Fruit fly (Drosophila melanogaster) whole organism, pupa: ENCODE measurements around the gene CG42613.
A peak's percentile ranks its signal among the peaks of the same experiment; 100 is the strongest.

Source experiments
- CG10348 ChIP-seq: fragments of 200-800 bp; sonication (Bioruptor generic); IDR thresholded peaks from 2 replicates; pipeline ENCODE4 v1.3.6; 2022; ENCODE audit warnings: missing biosample characterization, missing genetic modification characterization
- CG12605 ChIP-seq: fragments of 200-800 bp; sonication (Bioruptor generic); IDR thresholded peaks from 2 replicates; pipeline ENCODE4 v1.3.6; 2022; ENCODE audit warnings: missing biosample characterization, missing genetic modification characterization
- CG13204 ChIP-seq: fragments of 200-800 bp; sonication (Bioruptor generic); optimal IDR thresholded peaks from 2 replicates; lab custom pipeline; 2018; ENCODE audit warnings: missing biosample characterization, mild to moderate bottlenecking, missing genetic modification characterization, moderate library complexity
- CG14655 ChIP-seq: fragments of 200-800 bp; sonication (Bioruptor generic); optimal IDR thresholded peaks from 3 replicates; lab custom pipeline; 2017; ENCODE audit warnings: mild to moderate bottlenecking, missing biosample characterization, missing genetic modification reagents, missing genetic modification characterization
- CG15710 ChIP-seq: fragments of 200-800 bp; sonication (Bioruptor generic); optimal IDR thresholded peaks from 2 replicates; lab custom pipeline; 2018; ENCODE audit warnings: missing biosample characterization, mild to moderate bottlenecking, missing genetic modification characterization, moderate library complexity
- CG17806 ChIP-seq: fragments of 200-800 bp; sonication (Bioruptor generic); optimal IDR thresholded peaks from 2 replicates; lab custom pipeline; 2018; ENCODE audit warnings: missing biosample characterization, mild to moderate bottlenecking, missing genetic modification characterization, moderate library complexity
- CG32121 ChIP-seq: fragments of 200-800 bp; sonication (Bioruptor generic); IDR thresholded peaks from 2 replicates; pipeline ENCODE4 v1.3.6; 2022; ENCODE audit warnings: missing biosample characterization, missing genetic modification characterization
- CG34367 ChIP-seq: fragments of 200-800 bp; sonication (Bioruptor generic); optimal IDR thresholded peaks from 2 replicates; lab custom pipeline; 2018; ENCODE audit warnings: missing biosample characterization, mild to moderate bottlenecking, missing genetic modification characterization
- CG4496 ChIP-seq: fragments of 200-800 bp; sonication (Bioruptor generic); IDR thresholded peaks from 3 replicates; pipeline ENCODE4 v1.3.6; 2022; ENCODE audit warnings: missing biosample characterization, missing genetic modification characterization
- CG8159 ChIP-seq: fragments of 200-800 bp; sonication (Bioruptor generic); optimal IDR thresholded peaks from 3 replicates; lab custom pipeline; 2018; ENCODE audit warnings: missing biosample characterization, mild to moderate bottlenecking, missing genetic modification characterization, moderate library complexity
- CG8301 ChIP-seq: fragments of 200-800 bp; sonication (Bioruptor generic); optimal IDR thresholded peaks from 2 replicates; lab custom pipeline; 2018; ENCODE audit warnings: missing biosample characterization, mild to moderate bottlenecking, missing genetic modification characterization
- CG9948 ChIP-seq: fragments of 200-800 bp; sonication (Bioruptor generic); optimal IDR thresholded peaks from 2 replicates; lab custom pipeline; 2018; ENCODE audit warnings: missing biosample characterization, mild to moderate bottlenecking, missing genetic modification characterization, moderate library complexity
- D1 ChIP-seq: fragments of 200-800 bp; sonication (Bioruptor generic); optimal IDR thresholded peaks from 2 replicates; lab custom pipeline; 2018; ENCODE audit warnings: missing biosample characterization, mild to moderate bottlenecking, missing genetic modification characterization, moderate library complexity
- EcR ChIP-seq: fragments of 200-800 bp; sonication (Bioruptor generic); optimal IDR thresholded peaks from 3 replicates; lab custom pipeline; 2019; ENCODE audit warnings: missing biosample characterization, missing genetic modification characterization, mild to moderate bottlenecking, moderate library complexity, missing genetic modification reagents
- Ets98B ChIP-seq: fragments of 200-800 bp; sonication (Bioruptor generic); IDR thresholded peaks from 2 replicates; pipeline ENCODE4 v1.3.6; 2022; ENCODE audit warnings: missing biosample characterization, missing genetic modification characterization
- Pif1A ChIP-seq: fragments of 200-800 bp; sonication (Bioruptor generic); optimal IDR thresholded peaks from 3 replicates; lab custom pipeline; 2016; ENCODE audit warnings: missing biosample characterization, missing genetic modification characterization
- Pif1B ChIP-seq: fragments of 200-800 bp; sonication (Bioruptor generic); optimal IDR thresholded peaks from 3 replicates; lab custom pipeline; 2016; ENCODE audit warnings: missing biosample characterization, missing genetic modification characterization
- Snoo ChIP-seq: fragments of 200-800 bp; sonication (Bioruptor generic); optimal IDR thresholded peaks from 3 replicates; lab custom pipeline; 2017; ENCODE audit warnings: missing biosample characterization, mild to moderate bottlenecking, missing genetic modification characterization, inconsistent platforms
- fd96Ca ChIP-seq: fragments of 200-800 bp; sonication (Bioruptor generic); IDR thresholded peaks from 3 replicates; pipeline ENCODE4 v1.3.6; 2022; ENCODE audit warnings: missing biosample characterization, missing genetic modification characterization
- gl ChIP-seq: fragments of 200-800 bp; sonication (Bioruptor generic); optimal IDR thresholded peaks from 2 replicates; lab custom pipeline; 2018; ENCODE audit warnings: missing biosample characterization, mild to moderate bottlenecking, missing genetic modification characterization
- rn ChIP-seq: fragments of 200-800 bp; sonication (Bioruptor generic); IDR thresholded peaks from 2 replicates; pipeline ENCODE4 v1.3.6; 2022; ENCODE audit warnings: missing biosample characterization, missing genetic modification characterization

Gene CG42613

DNA sequence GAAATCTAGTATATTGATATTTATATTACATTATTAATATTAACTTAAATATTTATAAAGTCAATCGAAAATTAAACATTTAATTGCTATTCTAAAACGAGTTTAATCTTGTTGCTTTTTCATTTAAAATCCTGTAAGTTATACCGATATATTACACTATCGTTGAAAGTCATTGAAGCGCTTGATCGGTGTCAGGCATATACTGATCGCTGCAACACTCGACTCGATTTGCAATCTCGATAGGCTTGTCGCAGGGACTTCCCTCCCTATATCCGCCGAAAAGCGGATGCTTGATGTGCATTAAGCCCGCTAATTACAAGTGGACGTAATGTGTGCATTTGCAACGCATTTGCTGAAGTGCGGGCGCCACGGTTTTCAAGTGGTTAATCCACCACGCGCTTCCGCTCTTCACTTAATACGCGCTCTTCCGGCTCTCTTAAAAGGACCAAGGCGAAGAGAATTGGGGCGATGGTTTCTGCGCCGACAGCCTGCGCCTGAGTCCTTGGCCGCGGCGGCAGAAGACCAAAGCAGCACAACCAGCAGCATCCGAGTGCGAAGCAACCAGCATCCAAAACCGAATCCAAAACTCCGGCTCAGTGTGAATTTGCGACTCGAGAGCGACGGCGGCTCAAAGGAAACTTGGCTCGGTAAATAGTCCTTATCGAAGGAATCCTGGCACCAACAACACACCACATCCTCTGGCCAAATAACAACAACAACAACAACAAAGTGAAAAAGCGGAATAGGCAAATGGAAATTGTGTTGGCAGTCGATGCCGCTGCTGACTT, at the start of gene CG42613:
CG42613 (plus strand) TSS at position 279 of the 788 bp plus-strand sequence.
- TF ChIP-seq CG13204 (GFP tag; lab: Kevin White, UChicago): no peak
- TF ChIP-seq CG9948 (tag; lab: Kevin White, UChicago): no peak
- TF ChIP-seq CG8301 (tag; lab: Kevin White, UChicago): no peak
- TF ChIP-seq CG17806 (tag; lab: Kevin White, UChicago): no peak
- peak; percentile 28; the same call in 1 of the 2 replicates for TF ChIP-seq rn (GFP tag; lab: Robert Waterston, UW)
- peak; percentile 60 for TF ChIP-seq Pif1A (GFP tag; lab: Kevin White, UChicago)
- TF ChIP-seq CG4496 (GFP tag; lab: Robert Waterston, UW): peak; percentile 82
- TF ChIP-seq Pif1B (GFP tag; lab: Kevin White, UChicago): no peak
- peak; percentile 42 for TF ChIP-seq CG34367
- TF ChIP-seq fd96Ca (GFP tag; lab: Robert Waterston, UW): no peak
- TF ChIP-seq Snoo: peak; percentile 46
- TF ChIP-seq CG10348 (GFP tag; lab: Robert Waterston, UW): no peak
- TF ChIP-seq gl: no peak
- no peak for TF ChIP-seq D1 (tag; lab: Kevin White, UChicago)
- peak; percentile 16; the same call in 1 of the 2 replicates for TF ChIP-seq CG12605 (GFP tag; lab: Robert Waterston, UW)
- TF ChIP-seq CG15710 (tag; lab: Kevin White, UChicago): no peak
- peak; percentile 33 for TF ChIP-seq CG14655
- no peak for TF ChIP-seq EcR (GFP tag; lab: Kevin White, UChicago)
- TF ChIP-seq CG8159 (tag; lab: Kevin White, UChicago): peak; percentile 2
- peak; percentile 44; the same call in 1 of the 2 replicates for TF ChIP-seq Ets98B (GFP tag; lab: Robert Waterston, UW)
- TF ChIP-seq CG32121 (GFP tag; lab: Robert Waterston, UW): no peak

DNA sequence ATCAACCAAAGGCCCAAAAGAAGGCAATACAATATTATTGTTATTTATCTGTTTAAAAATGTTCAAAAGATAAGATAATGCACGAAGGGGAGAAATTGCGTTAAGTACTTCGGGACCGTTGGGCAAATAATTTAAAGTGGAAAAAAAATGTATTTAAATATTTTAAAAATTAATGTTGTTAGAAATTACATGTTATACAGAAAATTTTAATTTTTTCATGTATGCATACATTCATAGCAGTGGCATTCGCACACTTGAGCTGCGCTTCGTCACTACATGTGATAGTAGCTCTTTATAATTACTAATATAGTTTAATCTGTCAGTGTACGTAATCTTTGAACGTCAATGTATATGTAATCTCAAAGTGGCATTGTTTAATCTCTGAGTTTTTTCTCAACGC, 33.8 kb upstream of the CG42613 start:
- TF ChIP-seq CG9948 (tag; lab: Kevin White, UChicago) (no peak), CG10348 (GFP tag; lab: Robert Waterston, UW) (no peak), EcR (GFP tag; lab: Kevin White, UChicago) (no peak), D1 (tag; lab: Kevin White, UChicago) (no peak), CG8301 (tag; lab: Kevin White, UChicago) (no peak), gl (no peak), Pif1A (GFP tag; lab: Kevin White, UChicago) (no peak), CG34367 (no peak), Ets98B (GFP tag; lab: Robert Waterston, UW) (no peak), CG17806 (tag; lab: Kevin White, UChicago) (no peak), Snoo (no peak), rn (GFP tag; lab: Robert Waterston, UW) (no peak), CG8159 (tag; lab: Kevin White, UChicago) (no peak), CG13204 (GFP tag; lab: Kevin White, UChicago) (no peak), fd96Ca (GFP tag; lab: Robert Waterston, UW) (no peak), Pif1B (GFP tag; lab: Kevin White, UChicago) (no peak), CG4496 (GFP tag; lab: Robert Waterston, UW) (no peak), CG15710 (tag; lab: Kevin White, UChicago) (no peak)

DNA sequence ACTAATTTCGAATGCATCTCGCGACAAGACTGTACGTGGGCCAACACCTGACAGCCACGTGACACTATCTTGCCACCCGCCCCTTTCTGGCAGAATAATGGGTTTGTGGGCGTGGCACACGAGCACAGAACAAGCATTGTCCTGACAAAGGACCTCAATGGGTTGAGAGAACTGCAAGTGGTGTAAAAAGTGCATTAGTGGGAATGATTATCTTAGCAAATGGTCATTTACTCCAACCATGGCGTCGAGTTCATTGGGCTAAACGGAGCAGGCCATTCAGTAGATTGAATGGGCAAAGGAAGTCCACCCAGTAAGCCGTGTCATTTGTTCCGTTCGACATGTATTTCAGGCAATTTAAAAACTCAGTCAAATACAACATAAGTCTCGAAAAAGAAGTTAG, 31.2 kb upstream of the CG42613 start, which contains the start of gene CG14297:
CG14297 (plus strand) TSS at position 301 of the 400 bp plus-strand sequence.
- TF ChIP-seq D1 (tag; lab: Kevin White, UChicago): no peak
- TF ChIP-seq CG32121 (GFP tag; lab: Robert Waterston, UW): no peak
- TF ChIP-seq Ets98B (GFP tag; lab: Robert Waterston, UW): no peak
- TF ChIP-seq CG8301 (tag; lab: Kevin White, UChicago): no peak
- TF ChIP-seq gl: no peak
- TF ChIP-seq CG15710 (tag; lab: Kevin White, UChicago): no peak
- TF ChIP-seq CG34367: no peak
- no peak for TF ChIP-seq CG14655
- no peak for TF ChIP-seq CG4496 (GFP tag; lab: Robert Waterston, UW)

DNA sequence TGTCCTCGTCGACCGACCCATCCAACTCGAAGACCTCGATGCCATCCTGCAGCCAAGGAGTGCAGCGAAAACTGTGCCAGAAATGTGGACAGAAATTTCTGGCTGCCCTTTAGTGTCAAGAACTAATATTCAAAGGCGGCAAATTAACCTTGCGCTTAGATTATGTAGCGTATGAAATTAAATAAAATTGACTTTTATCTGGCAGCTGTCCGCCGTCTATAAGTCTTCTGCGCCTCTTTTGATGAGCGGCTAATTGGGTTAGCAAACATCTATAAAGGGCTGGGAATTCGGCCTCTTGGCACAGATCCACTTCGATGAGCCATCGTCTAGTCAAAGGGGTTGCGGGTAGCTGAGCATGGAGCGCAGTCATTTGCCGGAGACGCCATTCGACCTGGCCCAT, 29.9 kb upstream of the CG42613 start, which contains the start of gene Rh2:
Rh2 (plus strand) TSS at position 301 of the 400 bp plus-strand sequence.
- no peak for TF ChIP-seq Pif1A (GFP tag; lab: Kevin White, UChicago)
- TF ChIP-seq CG15710 (tag; lab: Kevin White, UChicago): no peak
- no peak for TF ChIP-seq rn (GFP tag; lab: Robert Waterston, UW)

DNA sequence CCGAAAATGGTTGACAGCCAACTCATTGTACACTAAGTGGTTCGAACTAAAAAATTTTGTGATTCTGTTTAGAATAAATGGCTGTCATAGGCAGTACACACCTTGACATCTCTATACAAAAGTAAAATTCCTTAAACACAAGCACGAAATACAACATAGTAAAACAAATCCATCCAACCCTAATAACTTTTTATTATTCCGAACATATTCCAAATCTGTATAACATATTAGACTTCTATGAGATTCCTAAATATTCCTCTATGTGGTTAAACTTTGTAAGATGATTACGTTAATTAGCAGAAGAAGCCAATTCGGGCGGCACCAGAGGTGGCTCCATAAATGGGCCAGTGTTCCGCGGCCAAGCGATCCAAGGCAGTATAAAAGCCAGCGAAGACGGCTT, 26.8 kb upstream of the CG42613 start, which contains the start of gene CG14294:
CG14294 (minus strand) TSS at position 101 of the 400 bp plus-strand sequence.
- TF ChIP-seq CG15710 (tag; lab: Kevin White, UChicago) (no peak), CG8159 (tag; lab: Kevin White, UChicago) (no peak), Pif1A (GFP tag; lab: Kevin White, UChicago) (no peak), CG14655 (no peak), CG34367 (no peak), rn (GFP tag; lab: Robert Waterston, UW) (no peak)

DNA sequence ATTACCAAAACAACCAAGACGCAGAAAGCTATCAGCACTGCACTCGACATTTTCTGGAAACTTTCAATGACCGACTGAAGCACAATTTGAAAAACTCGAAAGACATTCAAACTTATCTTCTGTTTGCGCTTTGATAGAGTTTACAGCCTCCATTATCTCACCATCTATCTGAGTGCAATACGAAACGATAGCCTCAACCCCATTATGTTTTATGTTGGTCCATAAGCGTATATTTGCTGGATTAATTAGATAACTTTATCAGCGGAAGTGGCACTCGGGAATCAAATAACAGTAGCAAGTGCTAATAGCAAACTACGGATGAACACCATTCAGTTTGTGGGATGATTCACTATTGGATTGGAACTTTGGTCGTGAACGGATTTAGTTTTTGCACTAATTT, 26.1 kb upstream of the CG42613 start, which contains the start of gene CG34284:
CG34284 (minus strand) TSS at position 76 of the 400 bp plus-strand sequence.
- TF ChIP-seq CG4496 (GFP tag; lab: Robert Waterston, UW) (no peak), CG32121 (GFP tag; lab: Robert Waterston, UW) (no peak), CG12605 (GFP tag; lab: Robert Waterston, UW) (no peak), CG9948 (tag; lab: Kevin White, UChicago) (no peak), CG17806 (tag; lab: Kevin White, UChicago) (no peak), CG10348 (GFP tag; lab: Robert Waterston, UW) (no peak)
